Worm (Caenorhabditis elegans) whole organism, L4 larva: Measurements from ENCODE around the gene osm-7.
A peak's percentile ranks its signal among the peaks of the same experiment; 100 is the strongest.

Source experiments
- D1046.2 ChIP-seq: fragments of 200-800 bp; sonication (Bioruptor generic); IDR thresholded peaks from 2 replicates; pipeline ENCODE4 v1.3.6; 2022; ENCODE audit warnings: missing genetic modification characterization, missing compliant biosample characterization
- F37D6.2 ChIP-seq: sonication (generic microtip); optimal IDR thresholded peaks from 2 replicates; lab custom pipeline; 2016; ENCODE audit warnings: mild to moderate bottlenecking, missing genetic modification characterization, missing compliant biosample characterization
- F49E8.2 ChIP-seq: sonication (generic microtip); optimal IDR thresholded peaks from 2 replicates; lab custom pipeline; 2016; ENCODE audit warnings: missing compliant biosample characterization, mild to moderate bottlenecking, missing genetic modification characterization, borderline replicate concordance
- R02D3.7 ChIP-seq: fragments of 150-350 bp; sonication (generic microtip); optimal IDR thresholded peaks from 3 replicates; lab custom pipeline; 2014; ENCODE audit warnings: missing biosample characterization, missing genetic modification characterization
- T20F7.1 ChIP-seq: fragments of 200-800 bp; sonication (Bioruptor generic); optimal IDR thresholded peaks from 2 replicates; lab custom pipeline; 2018; ENCODE audit warnings: mild to moderate bottlenecking, missing genetic modification characterization, missing compliant biosample characterization
- T26A8.4 ChIP-seq: fragments of 200-800 bp; sonication (Bioruptor generic); IDR thresholded peaks from 2 replicates; pipeline ENCODE4 v1.3.6; 2022; ENCODE audit warnings: missing genetic modification characterization, missing compliant biosample characterization
- Y48G9A.11 ChIP-seq: fragments of 200-800 bp; sonication (Bioruptor generic); IDR thresholded peaks from 2 replicates; pipeline ENCODE4 v1.3.6; 2022; ENCODE audit warnings: missing genetic modification reagents, missing genetic modification characterization, missing compliant biosample characterization
- ama-1 ChIP-seq: fragments of 150-350 bp; optimal IDR thresholded peaks from 2 replicates; lab custom pipeline; 2014; ENCODE audit warnings: inconsistent platforms, mixed read lengths
- ceh-32 ChIP-seq: sonication (generic microtip); optimal IDR thresholded peaks from 2 replicates; lab custom pipeline; 2016; ENCODE audit warnings: mild to moderate bottlenecking, missing genetic modification characterization, missing compliant biosample characterization; ENCODE audit not compliant: poor library complexity
- ceh-44 ChIP-seq: fragments of 200-800 bp; sonication (Bioruptor generic); IDR thresholded peaks from 2 replicates; pipeline ENCODE4 v1.3.6; 2022; ENCODE audit warnings: missing genetic modification reagents, missing genetic modification characterization, missing compliant biosample characterization
- ceh-62 ChIP-seq: sonication (generic microtip); optimal IDR thresholded peaks from 2 replicates; lab custom pipeline; 2017; ENCODE audit warnings: missing biosample characterization, missing genetic modification characterization
- cey-2 ChIP-seq: sonication (generic microtip); optimal IDR thresholded peaks from 3 replicates; lab custom pipeline; 2017; ENCODE audit warnings: missing genetic modification characterization, mild to moderate bottlenecking, missing compliant biosample characterization, antibody characterized with exemption, borderline replicate concordance; ENCODE audit not compliant: insufficient read depth
- dmd-9 ChIP-seq: fragments of 200-800 bp; sonication (Bioruptor generic); IDR thresholded peaks from 2 replicates; pipeline ENCODE4 v1.3.6; 2022; ENCODE audit warnings: missing genetic modification reagents, missing genetic modification characterization, missing compliant biosample characterization
- dpl-1 ChIP-seq: fragments of 150-350 bp; optimal IDR thresholded peaks from 2 replicates; lab custom pipeline; 2014; ENCODE audit warnings: missing biosample characterization, missing genetic modification reagents, missing genetic modification characterization
- duxl-1 ChIP-seq: sonication (generic microtip); optimal IDR thresholded peaks from 2 replicates; lab custom pipeline; 2016; ENCODE audit warnings: mild to moderate bottlenecking, missing genetic modification characterization, moderate library complexity, missing compliant biosample characterization; ENCODE audit not compliant: poor library complexity
- gei-8 ChIP-seq: fragments of 200-800 bp; sonication (Bioruptor generic); optimal IDR thresholded peaks from 2 replicates; lab custom pipeline; 2018; ENCODE audit warnings: mild to moderate bottlenecking, missing genetic modification characterization, missing compliant biosample characterization
- hlh-30 ChIP-seq: sonication (generic microtip); optimal IDR thresholded peaks from 2 replicates; lab custom pipeline; 2017; ENCODE audit warnings: antibody characterized with exemption, mild to moderate bottlenecking, missing genetic modification characterization, missing compliant biosample characterization; ENCODE audit not compliant: insufficient read depth
- jun-1 ChIP-seq: fragments of 150-350 bp; optimal IDR thresholded peaks from 2 replicates; lab custom pipeline; 2014; ENCODE audit warnings: missing biosample characterization, missing genetic modification reagents, missing genetic modification characterization
- lin-1 ChIP-seq: fragments of 200-800 bp; sonication (Bioruptor generic); IDR thresholded peaks from 2 replicates; pipeline ENCODE4 v1.3.6; 2022; ENCODE audit warnings: missing genetic modification reagents, missing genetic modification characterization, missing compliant biosample characterization
- lin-15B ChIP-seq: fragments of 150-350 bp; sonication (generic microtip); optimal IDR thresholded peaks from 3 replicates; lab custom pipeline; 2014; ENCODE audit warnings: missing biosample characterization, missing genetic modification characterization
- lin-29 ChIP-seq: fragments of 200-800 bp; sonication (Bioruptor generic); IDR thresholded peaks from 2 replicates; pipeline ENCODE4 v1.3.6; 2022; ENCODE audit warnings: missing genetic modification reagents, missing genetic modification characterization, missing compliant biosample characterization
- lin-38 ChIP-seq: fragments of 200-800 bp; sonication (Bioruptor generic); IDR thresholded peaks from 2 replicates; pipeline ENCODE4 v1.3.6; 2022; ENCODE audit warnings: missing genetic modification reagents, missing genetic modification characterization, missing compliant biosample characterization
- lsy-2 ChIP-seq, 2 experiments: fragments of 150-350 bp in 1 of 2; sonication (generic microtip) in 1 of 2; optimal IDR thresholded peaks; 2 replicates each; lab custom pipeline; 2014 to 2017; ENCODE audit warnings: missing biosample characterization in 2 of 2, missing genetic modification characterization in 2 of 2
- mdl-1 ChIP-seq, 2 experiments: fragments of 150-350 bp in 1 of 2; sonication (generic microtip) in 1 of 2; optimal IDR thresholded peaks; 2 replicates each; lab custom pipeline; 2014 to 2017; ENCODE audit warnings: missing biosample characterization in 2 of 2, missing genetic modification characterization in 2 of 2
- mdt-29 ChIP-seq: fragments of 200-800 bp; sonication (Bioruptor generic); IDR thresholded peaks from 2 replicates; pipeline ENCODE4 v1.3.6; 2022; ENCODE audit warnings: missing genetic modification reagents, missing genetic modification characterization, missing compliant biosample characterization
- mep-1 ChIP-seq: fragments of 150-350 bp; sonication (generic microtip); optimal IDR thresholded peaks from 3 replicates; lab custom pipeline; 2014; ENCODE audit warnings: missing biosample characterization, missing genetic modification characterization
- nhr-102 ChIP-seq: sonication (generic microtip); optimal IDR thresholded peaks from 2 replicates; lab custom pipeline; 2016; ENCODE audit warnings: mild to moderate bottlenecking, missing genetic modification characterization, moderate library complexity, missing compliant biosample characterization
- nhr-11 ChIP-seq: fragments of 150-350 bp; optimal IDR thresholded peaks from 2 replicates; lab custom pipeline; 2014; ENCODE audit warnings: missing biosample characterization, missing genetic modification characterization
- nhr-111 ChIP-seq: fragments of 200-800 bp; sonication (Bioruptor generic); optimal IDR thresholded peaks from 2 replicates; lab custom pipeline; 2018; ENCODE audit warnings: mild to moderate bottlenecking, missing genetic modification characterization, missing compliant biosample characterization
- nhr-237 ChIP-seq: sonication (generic microtip); optimal IDR thresholded peaks from 2 replicates; lab custom pipeline; 2017; ENCODE audit warnings: missing biosample characterization, missing genetic modification characterization
- nhr-25 ChIP-seq: sonication (generic microtip); optimal IDR thresholded peaks from 2 replicates; lab custom pipeline; 2017; ENCODE audit warnings: missing genetic modification characterization, mild to moderate bottlenecking, missing compliant biosample characterization, antibody characterized with exemption, moderate library complexity, borderline replicate concordance; ENCODE audit not compliant: insufficient read depth
- nhr-28 ChIP-seq: fragments of 150-350 bp; optimal IDR thresholded peaks from 2 replicates; lab custom pipeline; 2014; ENCODE audit warnings: missing biosample characterization, missing genetic modification characterization
- nhr-41 ChIP-seq: fragments of 200-800 bp; sonication (Bioruptor generic); IDR thresholded peaks from 2 replicates; pipeline ENCODE4 v1.3.6; 2022; ENCODE audit warnings: missing genetic modification reagents, missing genetic modification characterization, missing compliant biosample characterization
- nhr-42 ChIP-seq: fragments of 200-800 bp; sonication (Bioruptor generic); IDR thresholded peaks from 2 replicates; pipeline ENCODE4 v1.3.6; 2022; ENCODE audit warnings: missing genetic modification characterization, missing compliant biosample characterization
- php-3 ChIP-seq: fragments of 200-800 bp; sonication (Bioruptor generic); IDR thresholded peaks from 2 replicates; pipeline ENCODE4 v1.3.6; 2022; ENCODE audit warnings: missing genetic modification reagents, missing genetic modification characterization, missing compliant biosample characterization
- set-16 ChIP-seq: fragments of 200-800 bp; sonication (Bioruptor generic); IDR thresholded peaks from 2 replicates; pipeline ENCODE4 v1.3.6; 2022; ENCODE audit warnings: missing genetic modification reagents, missing genetic modification characterization, missing compliant biosample characterization
- snpc-1.2 ChIP-seq: fragments of 200-800 bp; sonication (Bioruptor generic); IDR thresholded peaks from 2 replicates; pipeline ENCODE4 v1.3.6; 2022; ENCODE audit warnings: missing genetic modification reagents, missing genetic modification characterization, missing compliant biosample characterization
- tag-97 ChIP-seq: fragments of 200-800 bp; sonication (Bioruptor generic); IDR thresholded peaks from 2 replicates; pipeline ENCODE4 v1.3.6; 2022; ENCODE audit warnings: missing genetic modification characterization, missing compliant biosample characterization
- vab-7 ChIP-seq: fragments of 200-800 bp; sonication (Bioruptor generic); IDR thresholded peaks from 2 replicates; pipeline ENCODE4 v1.3.6; 2022; ENCODE audit warnings: missing genetic modification reagents, missing genetic modification characterization, missing compliant biosample characterization
- zag-1 ChIP-seq: fragments of 150-350 bp; optimal IDR thresholded peaks from 2 replicates; lab custom pipeline; 2014; ENCODE audit warnings: missing biosample characterization, missing genetic modification characterization
- zfp-3 ChIP-seq: fragments of 200-800 bp; sonication (Bioruptor generic); conservative IDR thresholded peaks from 2 replicates; pipeline ENCODE4 v1.3.6; 2022; ENCODE audit warnings: missing genetic modification reagents, missing genetic modification characterization, missing compliant biosample characterization
- ztf-7 ChIP-seq: fragments of 150-350 bp; optimal IDR thresholded peaks from 2 replicates; lab custom pipeline; 2014; ENCODE audit warnings: missing biosample characterization, missing genetic modification characterization

Gene osm-7

ce11 chrIII:13542458-13542857 lies 33.5 kb upstream of the osm-7 start (continued):
- no peak for TF ChIP-seq lin-29 (GFP tag; lab: Robert Waterston, UW)
- peak; percentile 79 for TF ChIP-seq nhr-28 (tag; lab: Kevin White, UChicago)
- no peak for TF ChIP-seq F37D6.2 (tag; lab: Kevin White, UChicago)
- TF ChIP-seq nhr-42 = no peak
- no peak for TF ChIP-seq nhr-25 (tag; lab: Kevin White, UChicago)
- TF ChIP-seq nhr-111 (GFP tag; lab: Kevin White, UChicago) = no peak
- no peak for TF ChIP-seq T26A8.4 (GFP tag; lab: Robert Waterston, UW)
- TF ChIP-seq ceh-62 (tag; lab: Kevin White, UChicago) = no peak
- TF ChIP-seq nhr-41 (GFP tag; lab: Robert Waterston, UW) = no peak
- TF ChIP-seq ceh-44 (GFP tag; lab: Robert Waterston, UW) = no peak
- TF ChIP-seq nhr-11 (tag; lab: Kevin White, UChicago) = no peak
- no peak for TF ChIP-seq D1046.2 (GFP tag; lab: Robert Waterston, UW)
- TF ChIP-seq lsy-2 (tag; optimal IDR thresholded peaks at IDR 0.05; lab: Kevin White, UChicago) = no peak
- peak in 1 of 2 experiments; percentile 5 for TF ChIP-seq mdl-1 (tag; optimal IDR thresholded peaks at IDR 0.05; lab: Kevin White, UChicago)
- no peak for TF ChIP-seq ztf-7 (tag; lab: Kevin White, UChicago)
- no peak for TF ChIP-seq php-3 (GFP tag; lab: Robert Waterston, UW)
- no peak for TF ChIP-seq T20F7.1 (GFP tag; lab: Kevin White, UChicago)
- no peak for TF ChIP-seq zag-1 (tag; lab: Kevin White, UChicago)
- peak; percentile 26 for TF ChIP-seq mep-1
- TF ChIP-seq dpl-1 (GFP tag; lab: Kevin White, UChicago) = no peak
- no peak for TF ChIP-seq nhr-102 (tag; lab: Kevin White, UChicago)
- TF ChIP-seq Y48G9A.11 (GFP tag; lab: Robert Waterston, UW) = no peak
- TF ChIP-seq lin-15B = no peak
- TF ChIP-seq dmd-9 = no peak
- TF ChIP-seq hlh-30 (tag; lab: Kevin White, UChicago) = peak; percentile 17
- TF ChIP-seq mdt-29 = no peak
- TF ChIP-seq nhr-237 = no peak
- no peak for TF ChIP-seq R02D3.7 (tag; lab: Kevin White, UChicago)
- TF ChIP-seq zfp-3 (GFP tag; lab: Robert Waterston, UW) = no peak
- TF ChIP-seq gei-8 (GFP tag; lab: Kevin White, UChicago) = no peak
- TF ChIP-seq F49E8.2 (tag; lab: Kevin White, UChicago) = no peak

DNA sequence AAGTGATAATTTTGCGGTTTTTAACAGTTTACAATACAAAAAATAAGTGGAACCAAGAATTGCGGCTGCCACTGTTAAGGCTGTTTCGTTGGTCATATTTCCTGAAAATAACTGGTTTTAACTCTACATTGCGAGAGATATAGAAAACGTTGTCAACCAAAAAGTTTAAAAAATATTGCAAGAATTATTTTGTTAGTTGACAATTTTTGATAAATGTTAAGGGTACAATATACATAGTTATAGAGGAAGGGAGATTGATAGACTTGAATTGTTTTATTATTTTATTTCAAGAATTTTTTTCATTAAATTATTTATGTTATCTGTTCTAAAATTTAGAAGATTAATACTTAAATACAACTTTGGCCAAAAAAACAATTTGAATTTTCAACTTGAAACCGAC lies 32.5 kb upstream of the osm-7 start, which contains the start of gene acs-5:
Gene acs-5 (minus strand): TSS at position 101 of the 400 bp plus-strand sequence.
- no peak for TF ChIP-seq vab-7 (GFP tag; lab: Robert Waterston, UW)
- TF ChIP-seq jun-1 (tag; lab: Kevin White, UChicago) = no peak
- no peak for TF ChIP-seq snpc-1.2
- no peak for TF ChIP-seq mdl-1 (tag; optimal IDR thresholded peaks at IDR 0.05; lab: Kevin White, UChicago)
- no peak for TF ChIP-seq duxl-1 (tag; lab: Kevin White, UChicago)
- TF ChIP-seq cey-2 = no peak
- TF ChIP-seq tag-97 (GFP tag; lab: Robert Waterston, UW) = no peak
- no peak for TF ChIP-seq ceh-32 (tag; lab: Kevin White, UChicago)
- TF ChIP-seq lin-1 (GFP tag; lab: Robert Waterston, UW) = no peak
- no peak for TF ChIP-seq set-16
- TF ChIP-seq gei-8 (GFP tag; lab: Kevin White, UChicago) = no peak
- no peak for TF ChIP-seq lin-38 (GFP tag; lab: Robert Waterston, UW)
- no peak for TF ChIP-seq ama-1 (lab: Kevin White, UChicago)
- no peak for TF ChIP-seq ceh-44 (GFP tag; lab: Robert Waterston, UW)
